Worm (Caenorhabditis elegans) whole organism, young adult: ENCODE measurements around the gene gly-14.

Source experiments
- B0019.2 ChIP-seq: fragments of 200-800 bp; sonication (Bioruptor generic); conservative IDR thresholded peaks from 2 replicates; pipeline ENCODE4 v1.3.6; 2022; ENCODE audit warnings: missing genetic modification reagents, missing genetic modification characterization, missing compliant biosample characterization
- B0261.1 ChIP-seq: sonication (generic microtip); optimal IDR thresholded peaks from 2 replicates; lab custom pipeline; 2016; ENCODE audit warnings: mild to moderate bottlenecking, missing genetic modification characterization, moderate library complexity, missing compliant biosample characterization
- F52B5.7 ChIP-seq: sonication (generic microtip); optimal IDR thresholded peaks from 2 replicates; lab custom pipeline; 2016; ENCODE audit warnings: mild to moderate bottlenecking, missing genetic modification characterization, missing compliant biosample characterization
- Y56A3A.18 ChIP-seq: fragments of 200-800 bp; sonication (Bioruptor generic); IDR thresholded peaks from 2 replicates; pipeline ENCODE4 v1.3.6; 2022; ENCODE audit warnings: missing genetic modification reagents, missing genetic modification characterization, missing compliant biosample characterization
- Y95B8A.8 ChIP-seq: fragments of 200-800 bp; sonication (Bioruptor generic); IDR thresholded peaks from 2 replicates; pipeline ENCODE4 v1.3.6; 2022; ENCODE audit warnings: missing genetic modification reagents, missing genetic modification characterization, missing compliant biosample characterization
- aptf-2 ChIP-seq: fragments of 200-800 bp; sonication (Bioruptor generic); conservative IDR thresholded peaks from 2 replicates; pipeline ENCODE4 v1.3.6; 2022; ENCODE audit warnings: missing genetic modification reagents, missing genetic modification characterization, missing compliant biosample characterization
- attf-3 ChIP-seq: fragments of 200-800 bp; sonication (Bioruptor generic); conservative IDR thresholded peaks from 2 replicates; pipeline ENCODE4 v1.3.6; 2022; ENCODE audit warnings: missing genetic modification reagents, missing genetic modification characterization, missing compliant biosample characterization
- attf-6 ChIP-seq: fragments of 200-800 bp; sonication (Bioruptor generic); IDR thresholded peaks from 2 replicates; pipeline ENCODE4 v1.3.6; 2022; ENCODE audit warnings: missing genetic modification reagents, missing genetic modification characterization, missing compliant biosample characterization
- cebp-2 ChIP-seq: fragments of 200-800 bp; sonication (Bioruptor generic); IDR thresholded peaks from 2 replicates; pipeline ENCODE4 v1.3.6; 2022; ENCODE audit warnings: missing genetic modification characterization, missing compliant biosample characterization
- ceh-79 ChIP-seq: sonication (generic microtip); optimal IDR thresholded peaks from 2 replicates; lab custom pipeline; 2017; ENCODE audit warnings: mild to moderate bottlenecking, missing genetic modification characterization, missing compliant biosample characterization
- dox-1 ChIP-seq: fragments of 200-800 bp; sonication (Bioruptor generic); IDR thresholded peaks from 2 replicates; pipeline ENCODE4 v1.3.6; 2022; ENCODE audit warnings: missing genetic modification reagents, missing genetic modification characterization, missing compliant biosample characterization
- dpff-1 ChIP-seq: sonication (generic microtip); optimal IDR thresholded peaks from 2 replicates; lab custom pipeline; 2017; ENCODE audit warnings: mild to moderate bottlenecking, missing genetic modification characterization, missing compliant biosample characterization
- egl-18 ChIP-seq: fragments of 200-800 bp; sonication (Bioruptor generic); IDR thresholded peaks from 2 replicates; pipeline ENCODE4 v1.3.6; 2022; ENCODE audit warnings: missing genetic modification reagents, missing genetic modification characterization, missing compliant biosample characterization
- egrh-3 ChIP-seq: fragments of 200-800 bp; sonication (Bioruptor generic); IDR thresholded peaks from 2 replicates; pipeline ENCODE4 v1.3.6; 2022; ENCODE audit warnings: missing genetic modification reagents, missing genetic modification characterization, missing compliant biosample characterization
- ekl-4 ChIP-seq: fragments of 200-800 bp; sonication (Bioruptor generic); IDR thresholded peaks from 2 replicates; pipeline ENCODE4 v1.3.6; 2022; ENCODE audit warnings: missing genetic modification reagents, missing genetic modification characterization, missing compliant biosample characterization
- ets-4 ChIP-seq: fragments of 200-800 bp; sonication (Bioruptor generic); optimal IDR thresholded peaks from 2 replicates; lab custom pipeline; 2018; ENCODE audit warnings: mild to moderate bottlenecking, missing genetic modification characterization, missing compliant biosample characterization
- fkh-3 ChIP-seq: sonication (generic microtip); optimal IDR thresholded peaks from 2 replicates; lab custom pipeline; 2016; ENCODE audit warnings: mild to moderate bottlenecking, missing genetic modification characterization, missing compliant biosample characterization
- hlh-12 ChIP-seq: sonication (generic microtip); optimal IDR thresholded peaks from 2 replicates; lab custom pipeline; 2016; ENCODE audit warnings: missing genetic modification characterization, missing compliant biosample characterization
- hlh-26 ChIP-seq: fragments of 200-800 bp; sonication (Bioruptor generic); conservative IDR thresholded peaks from 2 replicates; pipeline ENCODE4 v1.3.6; 2022; ENCODE audit warnings: missing genetic modification reagents, missing genetic modification characterization, missing compliant biosample characterization
- hmg-1.2 ChIP-seq: fragments of 200-800 bp; sonication (Bioruptor generic); IDR thresholded peaks from 2 replicates; pipeline ENCODE4 v1.3.6; 2022; ENCODE audit warnings: missing genetic modification reagents, missing genetic modification characterization, missing compliant biosample characterization
- hmg-20 ChIP-seq: fragments of 200-800 bp; sonication (Bioruptor generic); IDR thresholded peaks from 2 replicates; pipeline ENCODE4 v1.3.6; 2022; ENCODE audit warnings: missing genetic modification reagents, missing genetic modification characterization, missing compliant biosample characterization
- lag-1 ChIP-seq: fragments of 200-800 bp; sonication (Bioruptor generic); IDR thresholded peaks from 2 replicates; pipeline ENCODE4 v1.3.6; 2022; ENCODE audit warnings: missing genetic modification reagents, missing genetic modification characterization, missing compliant biosample characterization
- let-607 ChIP-seq, 2 experiments: fragments of 200-800 bp in 1 of 2; sonication (Bioruptor generic) in 1 of 2; sonication (generic microtip) in 1 of 2; optimal IDR thresholded peaks; 2 replicates each; lab custom pipeline; 2016 to 2018; ENCODE audit warnings: mild to moderate bottlenecking in 2 of 2, missing compliant biosample characterization in 2 of 2, missing genetic modification characterization in 2 of 2, moderate library complexity in 2 of 2, missing genotype in 1 of 2
- lin-35 ChIP-seq, 3 experiments: fragments of 150-350 bp in 2 of 3; sonication (generic microtip) in 1 of 3; optimal IDR thresholded peaks; 2 replicates each; lab custom pipeline; 2014 to 2018; ENCODE audit warnings: missing biosample characterization in 3 of 3, missing genetic modification characterization in 3 of 3, missing genetic modification reagents in 3 of 3
- lsy-27 ChIP-seq: sonication (generic microtip); optimal IDR thresholded peaks from 2 replicates; lab custom pipeline; 2017; ENCODE audit warnings: missing genetic modification characterization, mild to moderate bottlenecking, missing compliant biosample characterization, antibody characterized with exemption, missing genotype, borderline replicate concordance; ENCODE audit not compliant: insufficient read depth
- mel-28 ChIP-seq: sonication (generic microtip); optimal IDR thresholded peaks from 2 replicates; lab custom pipeline; 2016; ENCODE audit warnings: borderline replicate concordance, mild to moderate bottlenecking, missing genetic modification characterization, missing compliant biosample characterization
- mes-4 ChIP-seq: sonication (generic microtip); optimal IDR thresholded peaks from 2 replicates; lab custom pipeline; 2016; ENCODE audit warnings: missing genotype, missing genetic modification characterization, missing compliant biosample characterization
- nfya-1 ChIP-seq: sonication (generic microtip); optimal IDR thresholded peaks from 2 replicates; lab custom pipeline; 2017; ENCODE audit warnings: antibody characterized with exemption, missing compliant biosample characterization, missing genetic modification characterization, borderline replicate concordance; ENCODE audit not compliant: insufficient read depth
- nfya-2 ChIP-seq: fragments of 200-800 bp; sonication (Bioruptor generic); IDR thresholded peaks from 2 replicates; pipeline ENCODE4 v1.3.6; 2022; ENCODE audit warnings: missing genetic modification reagents, missing genetic modification characterization, missing compliant biosample characterization
- nhr-120 ChIP-seq: fragments of 200-800 bp; sonication (Bioruptor generic); IDR thresholded peaks from 2 replicates; pipeline ENCODE4 v1.3.6; 2022; ENCODE audit warnings: missing genetic modification characterization, missing compliant biosample characterization
- nhr-179 ChIP-seq: sonication (generic microtip); optimal IDR thresholded peaks from 2 replicates; lab custom pipeline; 2016; ENCODE audit warnings: mild to moderate bottlenecking, missing genetic modification characterization, missing compliant biosample characterization
- nhr-80 ChIP-seq: sonication (generic microtip); optimal IDR thresholded peaks from 2 replicates; lab custom pipeline; 2016; ENCODE audit warnings: missing genetic modification characterization, missing compliant biosample characterization
- nhr-90 ChIP-seq: sonication (generic microtip); optimal IDR thresholded peaks from 2 replicates; lab custom pipeline; 2016; ENCODE audit warnings: missing genotype, mild to moderate bottlenecking, missing genetic modification characterization, missing compliant biosample characterization
- pbrm-1 ChIP-seq: fragments of 200-800 bp; sonication (Bioruptor generic); IDR thresholded peaks from 2 replicates; pipeline ENCODE4 v1.3.6; 2022; ENCODE audit warnings: missing genetic modification reagents, missing genetic modification characterization, missing compliant biosample characterization
- pha-4 ChIP-seq: fragments of 150-350 bp; sonication (generic microtip); optimal IDR thresholded peaks from 2 replicates; lab custom pipeline; 2014; ENCODE audit warnings: missing biosample characterization, missing genetic modification reagents, missing genetic modification characterization
- rpc-1 ChIP-seq, 2 experiments: fragments of 150-350 bp in 1 of 2; sonication (generic microtip) in 1 of 2; optimal IDR thresholded peaks; 2 replicates each; lab custom pipeline; 2014 to 2018; ENCODE audit warnings: missing biosample characterization in 1 of 2, missing genetic modification characterization in 1 of 2, missing genetic modification reagents in 1 of 2, missing genotype in 1 of 2
- sdz-38 ChIP-seq: sonication (generic microtip); optimal IDR thresholded peaks from 2 replicates; lab custom pipeline; 2016; ENCODE audit warnings: missing genotype, missing genetic modification characterization, missing compliant biosample characterization
- sea-2 ChIP-seq: fragments of 200-800 bp; sonication (Bioruptor generic); IDR thresholded peaks from 2 replicates; pipeline ENCODE4 v1.3.6; 2022; ENCODE audit warnings: missing genetic modification characterization, missing compliant biosample characterization
- snpc-3.4 ChIP-seq: sonication (generic microtip); optimal IDR thresholded peaks from 2 replicates; lab custom pipeline; 2017; ENCODE audit warnings: missing genetic modification characterization, mild to moderate bottlenecking, missing compliant biosample characterization, antibody characterized with exemption, moderate library complexity, missing genotype, missing genetic modification reagents
- somi-1 ChIP-seq: fragments of 200-800 bp; sonication (Bioruptor generic); optimal IDR thresholded peaks from 2 replicates; lab custom pipeline; 2018; ENCODE audit warnings: mild to moderate bottlenecking, missing genetic modification characterization, missing compliant biosample characterization
- sptf-2 ChIP-seq: fragments of 200-800 bp; sonication (Bioruptor generic); optimal IDR thresholded peaks from 2 replicates; lab custom pipeline; 2018; ENCODE audit warnings: mild to moderate bottlenecking, missing genetic modification characterization, missing compliant biosample characterization
- zfh-2 ChIP-seq: fragments of 200-800 bp; sonication (Bioruptor generic); conservative IDR thresholded peaks from 2 replicates; pipeline ENCODE4 v1.3.6; 2022; ENCODE audit warnings: missing genetic modification reagents, missing genetic modification characterization, missing compliant biosample characterization
- zim-3 ChIP-seq: sonication (generic microtip); optimal IDR thresholded peaks from 2 replicates; lab custom pipeline; 2017; ENCODE audit warnings: mild to moderate bottlenecking, missing genetic modification characterization, moderate library complexity, missing compliant biosample characterization
- ztf-18 ChIP-seq: sonication (generic microtip); optimal IDR thresholded peaks from 2 replicates; lab custom pipeline; 2016; ENCODE audit warnings: missing genotype, mild to moderate bottlenecking, missing genetic modification characterization, missing compliant biosample characterization

The gly-14 gene

DNA sequence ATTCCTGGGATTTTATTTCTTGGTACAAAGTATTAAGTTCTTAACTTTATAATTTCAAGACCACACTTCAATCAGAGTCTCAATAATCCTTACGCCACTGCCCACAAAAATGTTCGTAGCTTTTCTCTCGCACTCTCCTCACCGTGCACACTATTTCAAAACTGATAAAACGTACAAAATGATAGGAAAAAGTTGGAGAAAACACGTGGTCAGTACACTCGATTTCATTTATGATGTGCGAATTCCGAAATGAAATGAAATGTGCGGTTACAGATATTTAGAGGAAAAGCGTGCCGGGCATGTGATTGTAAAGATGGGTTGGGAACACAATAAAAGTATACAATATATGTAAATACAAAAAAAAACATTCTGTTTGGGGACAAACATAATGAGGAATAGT lies 27.4 kb upstream of the gly-14 start (continued):
- no peak for TF ChIP-seq snpc-3.4 (tag; lab: Kevin White, UChicago)
- TF ChIP-seq attf-6 (GFP tag; lab: Robert Waterston, UW): no peak
- TF ChIP-seq Y95B8A.8 (GFP tag; lab: Robert Waterston, UW): no peak
- TF ChIP-seq egrh-3 (GFP tag; lab: Robert Waterston, UW): no peak
- TF ChIP-seq hlh-26 (GFP tag; lab: Robert Waterston, UW): no peak
- no peak for TF ChIP-seq Y56A3A.18 (GFP tag; lab: Robert Waterston, UW)
- no peak for TF ChIP-seq hmg-20
- TF ChIP-seq nfya-1 (tag; lab: Kevin White, UChicago): no peak
- no peak for TF ChIP-seq nhr-179 (tag; lab: Kevin White, UChicago)
- peak; percentile 70 to 76 for TF ChIP-seq let-607 (tag; optimal IDR thresholded peaks at IDR 0.05; lab: Kevin White, UChicago)
- no peak for TF ChIP-seq hlh-12 (tag; lab: Kevin White, UChicago)
- TF ChIP-seq sea-2 (GFP tag; lab: Robert Waterston, UW): no peak
- peak; percentile 63; the same call in 1 of the 2 replicates for TF ChIP-seq hmg-1.2 (GFP tag; lab: Robert Waterston, UW)
- no peak for TF ChIP-seq lsy-27 (tag; lab: Kevin White, UChicago)
- no peak for TF ChIP-seq egl-18 (GFP tag; lab: Robert Waterston, UW)
- TF ChIP-seq fkh-3 (tag; lab: Kevin White, UChicago): no peak
- no peak for TF ChIP-seq zfh-2 (GFP tag; lab: Robert Waterston, UW)
- no peak for TF ChIP-seq ekl-4 (GFP tag; lab: Robert Waterston, UW)
- no peak for TF ChIP-seq lag-1 (GFP tag; lab: Robert Waterston, UW)
- no peak for TF ChIP-seq ceh-79 (tag; lab: Kevin White, UChicago)

DNA sequence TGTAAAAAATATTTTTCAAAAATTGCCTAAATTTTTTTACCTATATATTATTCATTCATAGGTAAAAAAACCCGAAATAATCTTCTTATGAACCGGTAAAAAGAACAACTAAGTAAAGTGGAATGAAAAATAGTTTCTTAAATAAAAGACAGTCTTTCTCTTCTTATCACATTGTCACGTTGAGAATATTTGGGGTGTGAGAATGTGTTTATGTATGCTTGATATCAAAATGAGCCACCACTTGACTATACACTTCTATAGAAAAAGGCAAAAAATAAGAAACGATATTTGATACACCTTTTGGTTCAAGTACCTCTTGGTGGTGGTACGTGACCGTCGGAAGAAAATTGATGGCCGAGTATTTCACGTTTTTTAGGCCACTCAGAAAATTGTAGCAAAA lies 26.5 kb upstream of the gly-14 start, which contains the start of gene hmit-1.3:
hmit-1.3 (minus strand) TSS at position 103 of the 400 bp plus-strand sequence.
- TF ChIP-seq nhr-120 (GFP tag; lab: Robert Waterston, UW) (no peak), nhr-80 (tag; lab: Kevin White, UChicago) (peak; percentile 8)

DNA sequence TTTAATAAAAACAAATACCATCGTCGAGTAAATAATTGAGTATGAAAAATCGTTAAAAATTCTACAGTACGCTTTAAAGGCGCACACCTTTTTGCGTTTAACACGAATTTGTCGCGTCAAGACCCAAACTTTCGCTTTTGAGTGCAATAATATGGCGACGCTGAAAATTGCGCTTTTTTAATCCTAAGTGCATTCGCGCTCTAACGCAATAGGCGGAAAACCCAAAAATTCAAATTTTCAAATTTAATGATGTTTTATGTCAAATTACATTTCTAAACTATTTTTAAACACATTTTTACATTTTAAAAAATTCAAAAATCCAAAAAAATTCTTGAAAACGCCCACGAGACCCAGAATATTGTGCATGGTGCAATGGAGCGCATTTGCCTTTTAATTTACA lies 18.8 kb upstream of the gly-14 start:
- TF ChIP-seq nhr-90 (tag; lab: Kevin White, UChicago) (no peak), rpc-1 (optimal IDR thresholded peaks at IDR 0.05; lab: Kevin White, UChicago) (no peak), rpc-1 (tag; optimal IDR thresholded peaks at IDR 0.05; lab: Kevin White, UChicago) (no peak), nfya-2 (GFP tag; lab: Robert Waterston, UW) (no peak), sptf-2 (GFP tag; lab: Kevin White, UChicago) (no peak), mel-28 (tag; lab: Kevin White, UChicago) (no peak)

DNA sequence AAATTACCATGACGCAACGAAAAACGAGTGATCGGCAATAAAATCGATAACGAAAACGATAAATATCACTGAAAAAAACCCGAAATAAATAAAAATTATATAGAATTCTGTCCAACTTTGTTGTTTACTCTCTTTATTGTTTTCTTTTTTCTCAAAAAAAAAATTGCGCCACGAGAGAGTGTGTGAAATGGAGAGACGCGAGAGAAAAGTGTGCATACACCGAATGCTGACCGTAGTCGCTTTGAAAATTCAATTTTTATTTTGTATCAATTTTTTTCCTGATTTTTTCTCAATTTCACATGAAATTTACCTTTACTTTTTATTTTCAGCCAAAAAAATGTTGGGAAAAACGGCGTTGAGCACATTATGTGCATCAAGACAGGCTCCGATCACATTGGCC lies 16.9 kb upstream of the gly-14 start, which contains the start of the genes M01F1.4 and mrpl-35:
M01F1.4 (minus strand) TSS at position 126 of the 400 bp plus-strand sequence.
mrpl-35 (plus strand) TSS at position 330 of the 400 bp plus-strand sequence.
- TF ChIP-seq dpff-1 (tag; lab: Kevin White, UChicago) (no peak), F52B5.7 (tag; lab: Kevin White, UChicago) (no peak), aptf-2 (GFP tag; lab: Robert Waterston, UW) (no peak), B0261.1 (no peak), B0019.2 (GFP tag; lab: Robert Waterston, UW) (no peak), attf-3 (GFP tag; lab: Robert Waterston, UW) (no peak), ets-4 (GFP tag; lab: Kevin White, UChicago) (no peak), cebp-2 (GFP tag; lab: Robert Waterston, UW) (no peak), pbrm-1 (GFP tag; lab: Robert Waterston, UW) (no peak), pha-4 (tag; lab: Kevin White, UChicago) (no peak), lin-35 (GFP tag; optimal IDR thresholded peaks at IDR 0.05; lab: Kevin White, UChicago) (peak in 1 of 3 experiments; percentile 9), zim-3 (tag; lab: Kevin White, UChicago) (no peak), sdz-38 (tag; lab: Kevin White, UChicago) (no peak), somi-1 (GFP tag; lab: Kevin White, UChicago) (no peak), dox-1 (GFP tag; lab: Robert Waterston, UW) (peak; percentile 44), nhr-120 (GFP tag; lab: Robert Waterston, UW) (0 out of 2 replicates have a peak, but pooled peaks have one; percentile 22), ztf-18 (no peak), sptf-2 (GFP tag; lab: Kevin White, UChicago) (no peak), mes-4 (tag; lab: Kevin White, UChicago) (no peak), nhr-80 (tag; lab: Kevin White, UChicago) (peak; percentile 13)
